Worm (Caenorhabditis elegans): ENCODE measurements around the gene M57.2.

The M57.2 gene

DNA sequence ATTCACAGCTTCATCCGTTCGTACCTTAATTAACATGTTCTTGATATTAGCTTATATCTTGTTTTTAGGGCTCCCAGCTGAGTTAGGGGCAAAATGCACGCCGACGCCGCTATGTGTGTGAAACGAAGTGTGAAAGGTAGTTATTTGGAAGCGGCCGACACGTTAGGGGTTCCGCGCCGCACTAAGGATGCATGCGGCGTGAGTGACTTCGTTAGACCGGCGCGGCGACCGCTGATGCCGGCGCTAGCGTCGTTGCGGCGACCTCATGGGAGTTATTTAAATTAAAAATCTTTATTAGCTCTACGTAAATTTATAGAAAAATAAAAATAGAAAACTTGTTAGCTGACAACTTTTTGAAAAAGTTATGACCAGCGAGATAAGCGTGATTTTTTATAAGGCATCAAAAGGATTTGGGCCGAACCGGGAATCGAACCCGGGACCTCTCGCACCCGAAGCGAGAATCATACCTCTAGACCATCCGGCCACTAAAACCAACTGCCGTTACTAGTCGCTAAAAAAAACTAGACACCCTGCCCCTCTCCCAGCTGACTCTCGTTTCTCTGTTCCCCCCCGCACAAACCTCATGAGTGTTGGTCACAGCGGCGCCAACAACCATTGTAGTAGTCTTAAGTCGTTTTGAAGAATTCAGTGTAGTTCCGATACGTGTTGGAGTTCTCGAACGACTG lies 24.8 kb downstream of the M57.2 start (continued):
- no peak for TF ChIP-seq hlh-15 (tag; optimal IDR thresholded peaks at IDR 0.05)

DNA sequence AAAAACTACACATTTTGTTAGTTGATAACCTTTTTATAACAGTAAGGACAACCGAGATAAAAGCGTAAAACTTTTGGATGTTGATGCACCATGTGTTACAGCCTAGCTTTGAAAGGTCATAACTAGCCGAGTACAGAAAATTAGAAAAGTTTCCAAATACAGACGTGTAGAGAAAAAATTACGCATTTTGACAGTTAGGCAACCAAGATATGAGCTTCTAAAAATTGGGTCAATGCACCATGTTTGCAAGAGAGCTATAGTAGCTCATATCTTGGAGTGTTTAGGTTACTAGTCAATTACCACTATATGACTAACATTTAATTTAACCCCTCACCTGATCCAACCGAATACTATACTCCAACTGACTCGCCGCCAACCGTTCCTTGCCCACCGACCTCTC lies 25.8 kb downstream of the M57.2 start:
- no peak for TF ChIP-seq ahr-1 (tag; optimal IDR thresholded peaks at IDR 0.05)
- no peak for TF ChIP-seq pax-1 (tag; optimal IDR thresholded peaks at IDR 0.05)
- TF ChIP-seq C38D4.7 (GFP tag; optimal IDR thresholded peaks at IDR 0.05), result no peak
- TF ChIP-seq ceh-24 (tag; optimal IDR thresholded peaks at IDR 0.05), result no peak
- no peak for TF ChIP-seq elt-4 (tag; optimal IDR thresholded peaks at IDR 0.05)
- TF ChIP-seq hlh-15 (tag; optimal IDR thresholded peaks at IDR 0.05), result no peak
- no peak for TF ChIP-seq lin-11 (tag; optimal IDR thresholded peaks at IDR 0.05)
- TF ChIP-seq sdc-2 (tag; optimal IDR thresholded peaks at IDR 0.05), result no peak
- no peak for TF ChIP-seq unc-55 (GFP tag; optimal IDR thresholded peaks at IDR 0.05)
- no peak for TF ChIP-seq npax-4 (tag; optimal IDR thresholded peaks at IDR 0.05)
- TF ChIP-seq nhr-11 (tag; optimal IDR thresholded peaks at IDR 0.05), result no peak

DNA sequence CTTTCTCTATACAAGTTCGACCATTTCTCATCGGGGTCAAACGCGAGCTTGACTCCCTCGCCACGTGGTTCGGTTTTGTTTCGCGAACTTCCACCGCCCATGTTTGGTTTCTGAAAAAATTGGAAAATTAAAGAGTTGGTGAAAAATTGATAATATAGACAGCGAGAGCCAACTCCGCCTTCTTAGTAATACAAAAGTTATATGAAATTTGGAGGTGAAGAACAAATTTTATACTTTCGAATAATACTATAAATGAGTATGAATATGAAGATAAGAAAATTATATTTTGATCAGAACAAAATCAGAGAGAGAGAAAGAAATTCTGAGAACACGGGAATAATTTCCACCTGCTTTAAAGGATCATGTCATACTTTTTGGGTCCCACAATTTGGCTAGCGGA lies 30.2 kb downstream of the M57.2 start, which contains the start of gene osm-9:
osm-9 (minus strand) TSS at position 101 of the 400 bp plus-strand sequence.
- no peak for TF ChIP-seq hlh-8 (tag; optimal IDR thresholded peaks at IDR 0.05)

DNA sequence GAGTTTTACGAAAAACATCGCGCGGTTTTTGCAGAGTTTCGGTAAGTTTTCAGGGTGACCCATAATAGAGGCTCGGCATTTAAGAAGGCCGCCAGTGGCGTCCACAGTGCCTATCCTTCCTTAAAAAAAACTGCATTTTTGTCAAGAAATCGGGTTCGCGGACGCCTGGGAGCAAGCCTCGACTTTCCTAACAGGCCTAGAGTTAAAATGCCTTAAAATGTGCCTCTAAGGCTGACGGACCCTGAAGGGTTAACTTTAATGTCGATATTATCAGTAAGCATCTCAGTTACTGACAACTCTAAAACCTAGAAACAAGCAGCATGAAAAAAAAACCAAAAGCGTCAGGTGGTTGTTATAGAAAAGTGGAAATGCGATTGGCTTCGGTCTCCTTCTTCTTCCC lies 32.0 kb downstream of the M57.2 start:
- TF ChIP-seq ttx-3 (tag; optimal IDR thresholded peaks at IDR 0.05) (no peak), ceh-14 (tag; optimal IDR thresholded peaks at IDR 0.05) (no peak), lin-11 (tag; optimal IDR thresholded peaks at IDR 0.05) (no peak), sox-4 (tag; optimal IDR thresholded peaks at IDR 0.05) (no peak), pat-9 (tag; optimal IDR thresholded peaks at IDR 0.05) (no peak), gmeb-2 (tag; optimal IDR thresholded peaks at IDR 0.05) (no peak), ceh-6 (GFP tag; optimal IDR thresholded peaks at IDR 0.05) (no peak), eyg-1 (tag; optimal IDR thresholded peaks at IDR 0.05) (no peak), elt-2 (tag; optimal IDR thresholded peaks at IDR 0.05) (no peak), pha-4 (tag; optimal IDR thresholded peaks at IDR 0.05) (no peak), Y22D7AL.16 (tag; optimal IDR thresholded peaks at IDR 0.05) (no peak), ama-1 (optimal IDR thresholded peaks at IDR 0.05) (no peak), T23F11.4 (GFP tag; optimal IDR thresholded peaks at IDR 0.05) (no peak)

DNA sequence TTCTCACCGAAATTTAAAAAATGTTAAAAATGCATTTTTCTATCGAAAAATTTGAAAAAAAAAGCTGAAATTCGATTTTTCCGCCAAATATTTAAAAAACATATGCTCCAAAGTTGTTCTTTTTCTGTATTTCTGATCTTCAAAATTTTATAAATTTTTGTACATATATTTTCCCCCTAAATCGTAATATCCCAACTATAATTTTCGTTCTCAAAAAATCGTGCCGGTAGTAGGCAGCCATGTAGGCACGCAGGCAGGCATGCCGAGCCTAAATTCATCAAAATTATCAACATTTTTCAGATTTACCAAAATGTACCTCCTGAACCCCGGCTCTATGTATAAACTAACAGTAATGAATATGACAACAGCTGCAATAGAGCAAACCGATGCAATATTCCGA lies 37.7 kb downstream of the M57.2 start, which contains the start of gene sre-5:
sre-5 (plus strand) TSS at position 301 of the 400 bp plus-strand sequence.
- TF ChIP-seq pag-3 (tag; optimal IDR thresholded peaks at IDR 0.05; ENCODE audit: borderline replicate concordance) (no peak), hlh-13 (GFP tag; optimal IDR thresholded peaks at IDR 0.05) (no peak), ceh-24 (tag; optimal IDR thresholded peaks at IDR 0.05) (no peak), gmeb-2 (tag; optimal IDR thresholded peaks at IDR 0.05) (no peak), tbx-7 (tag; optimal IDR thresholded peaks at IDR 0.05) (no peak), F13H6.1 (tag; optimal IDR thresholded peaks at IDR 0.05) (no peak), ceh-48 (tag; optimal IDR thresholded peaks at IDR 0.05) (no peak), zip-5 (tag; optimal IDR thresholded peaks at IDR 0.05) (no peak), unc-86 (tag; optimal IDR thresholded peaks at IDR 0.05) (no peak), unc-3 (GFP tag; conservative IDR thresholded peaks at IDR 0.05) (no peak), unc-3 (tag; optimal IDR thresholded peaks at IDR 0.05) (no peak), tbx-2 (tag; optimal IDR thresholded peaks at IDR 0.05) (no peak), sox-4 (tag; optimal IDR thresholded peaks at IDR 0.05) (no peak), pros-1 (tag; optimal IDR thresholded peaks at IDR 0.05) (no peak), Y22D7AL.16 (tag; optimal IDR thresholded peaks at IDR 0.05) (no peak), pat-9 (tag; optimal IDR thresholded peaks at IDR 0.05) (no peak), npax-4 (tag; optimal IDR thresholded peaks at IDR 0.05) (no peak), pha-2 (tag; optimal IDR thresholded peaks at IDR 0.05) (no peak)

Data from whole organism, late embryonic.